Worm (Caenorhabditis elegans): ENCODE measurements around the gene Y53G8AR.1.

The Y53G8AR.1 gene

DNA sequence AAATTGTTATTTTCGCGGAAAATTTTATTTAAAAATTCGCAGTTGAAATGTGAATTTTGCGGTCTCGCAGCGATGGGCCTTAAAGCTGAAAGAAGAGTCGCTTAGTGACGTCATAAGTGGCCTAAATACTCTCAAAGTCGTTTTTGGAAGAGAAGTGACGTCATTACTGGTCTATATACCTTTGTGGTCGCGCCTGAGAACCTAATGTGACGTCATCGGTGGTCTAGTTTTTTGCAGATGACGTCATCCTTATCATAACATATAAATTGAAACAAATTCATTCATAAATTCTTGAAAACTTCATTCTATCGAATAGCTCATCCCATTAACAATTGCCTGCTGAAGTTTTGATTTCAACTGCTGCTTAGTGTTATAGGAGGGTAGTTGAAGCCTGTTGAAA, 44.3 kb downstream of the Y53G8AR.1 start:
- TF ChIP-seq ama-1 (optimal IDR thresholded peaks at IDR 0.05) (no peak), tbx-37 (GFP tag; conservative IDR thresholded peaks at IDR 0.05) (no peak), flt-1 (GFP tag; IDR thresholded peaks at IDR 0.05) (no peak), sea-1 (GFP tag; conservative IDR thresholded peaks at IDR 0.05) (no peak), hmg-4 (GFP tag; optimal IDR thresholded peaks at IDR 0.05) (no peak), ceh-13 (GFP tag; optimal IDR thresholded peaks at IDR 0.05) (no peak)

- TF ChIP-seq ceh-13 (GFP tag; optimal IDR thresholded peaks at IDR 0.05) (no peak), aly-1 (tag; optimal IDR thresholded peaks at IDR 0.05) (no peak)
Measured at ce11 chrIII:3377700-3378099, 44.9 kb downstream of the Y53G8AR.1 start.

DNA sequence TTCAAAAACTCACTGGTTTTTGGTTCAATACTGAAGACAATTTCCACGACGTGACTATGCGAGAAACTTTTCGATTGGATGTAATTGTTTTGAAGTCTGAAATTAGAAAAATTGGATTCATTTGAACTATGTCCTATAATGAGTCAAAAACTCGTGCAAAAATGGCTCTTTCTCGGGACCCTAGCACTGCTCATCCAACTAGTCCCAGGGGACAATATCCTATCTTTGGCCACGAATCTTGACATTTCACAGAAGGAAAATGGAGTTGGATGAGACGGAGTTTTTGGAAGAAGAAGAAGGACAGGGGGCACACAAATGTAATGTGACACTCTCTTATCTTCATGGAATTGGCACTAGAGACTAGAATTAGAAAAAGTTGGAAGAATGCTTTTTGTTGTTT, 49.0 kb downstream of the Y53G8AR.1 start:
- TF ChIP-seq hmg-4 (GFP tag; optimal IDR thresholded peaks at IDR 0.05) = no peak
- TF ChIP-seq B0310.2 (tag; optimal IDR thresholded peaks at IDR 0.05) = no peak
- TF ChIP-seq tbx-37 (GFP tag; conservative IDR thresholded peaks at IDR 0.05) = no peak
- no peak for TF ChIP-seq tra-4 (tag; optimal IDR thresholded peaks at IDR 0.05)
- TF ChIP-seq ceh-13 (GFP tag; optimal IDR thresholded peaks at IDR 0.05) = no peak
- no peak for TF ChIP-seq pes-1 (GFP tag; IDR thresholded peaks at IDR 0.05)
- no peak for TF ChIP-seq sea-1 (GFP tag; conservative IDR thresholded peaks at IDR 0.05)
- TF ChIP-seq scrt-1 (GFP tag; IDR thresholded peaks at IDR 0.05) = no peak
- no peak for TF ChIP-seq hmbx-1 (tag; optimal IDR thresholded peaks at IDR 0.05)
- no peak for TF ChIP-seq ets-7 (tag; optimal IDR thresholded peaks at IDR 0.05)
- no peak for TF ChIP-seq ama-1 (optimal IDR thresholded peaks at IDR 0.05)
- TF ChIP-seq hnd-1 (tag; optimal IDR thresholded peaks at IDR 0.05) = no peak
- TF ChIP-seq aly-1 (tag; optimal IDR thresholded peaks at IDR 0.05) = no peak
- TF ChIP-seq ceh-36 (tag; optimal IDR thresholded peaks at IDR 0.05) = no peak
- no peak for TF ChIP-seq tbx-11 (GFP tag; IDR thresholded peaks at IDR 0.05)
- no peak for TF ChIP-seq F13C5.2 (tag; optimal IDR thresholded peaks at IDR 0.05)
- TF ChIP-seq flt-1 (GFP tag; IDR thresholded peaks at IDR 0.05) = no peak

DNA sequence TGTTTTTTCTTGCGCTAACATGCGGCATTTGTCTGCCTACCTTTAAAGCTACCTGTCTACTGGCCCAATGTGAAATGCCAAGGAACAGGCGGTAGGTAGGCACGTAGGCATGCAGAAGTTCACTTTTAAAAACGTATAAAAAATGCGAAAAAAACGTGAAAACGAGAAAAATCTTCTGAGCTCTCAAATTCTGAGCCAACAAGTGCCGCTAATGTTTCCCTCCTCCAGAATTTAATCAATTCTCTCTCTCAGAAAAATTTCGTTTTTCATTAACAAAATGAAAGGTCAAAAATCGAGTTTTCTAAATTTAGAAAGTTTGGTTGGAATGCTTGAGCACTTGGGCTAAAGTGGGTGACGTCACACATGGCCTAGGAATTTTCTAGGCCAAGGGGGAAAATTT, 49.6 kb downstream of the Y53G8AR.1 start:
- no peak for TF ChIP-seq F13C5.2 (tag; optimal IDR thresholded peaks at IDR 0.05)

All from whole organism, early embryonic.